Fruit fly (Drosophila melanogaster) whole organism, embryonic: ENCODE results near the gene Ids.

Source experiments
- ATbp ChIP-seq: fragments of 200-800 bp; sonication (Bioruptor generic); optimal IDR thresholded peaks from 2 replicates; lab custom pipeline; 2017; ENCODE audit warnings: missing biosample characterization, mild to moderate bottlenecking, missing genetic modification characterization, missing genetic modification reagents
- Bteb2 ChIP-seq: fragments of 200-800 bp; sonication (Bioruptor generic); optimal IDR thresholded peaks from 2 replicates; lab custom pipeline; 2016; ENCODE audit warnings: missing biosample characterization, missing genetic modification characterization
- CG11456 ChIP-seq: fragments of 200-800 bp; sonication (Bioruptor generic); IDR thresholded peaks from 3 replicates; pipeline ENCODE4 v1.3.6; 2022; ENCODE audit warnings: missing biosample characterization, missing genetic modification characterization
- CG11504 ChIP-seq: fragments of 200-800 bp; sonication (Bioruptor generic); optimal IDR thresholded peaks from 3 replicates; lab custom pipeline; 2019; ENCODE audit warnings: missing biosample characterization, mild to moderate bottlenecking, missing genetic modification characterization, moderate library complexity
- CG13123 ChIP-seq: fragments of 200-800 bp; sonication (Bioruptor generic); optimal IDR thresholded peaks from 2 replicates; lab custom pipeline; 2016; ENCODE audit warnings: missing biosample characterization, missing genetic modification characterization
- CG14014 ChIP-seq: fragments of 200-800 bp; sonication (Bioruptor generic); IDR thresholded peaks from 2 replicates; pipeline ENCODE4 v1.3.6; 2022; ENCODE audit warnings: missing biosample characterization, missing genetic modification characterization
- CG17328 ChIP-seq: fragments of 200-800 bp; sonication (Bioruptor generic); IDR thresholded peaks from 2 replicates; pipeline ENCODE4 v1.3.6; 2022; ENCODE audit warnings: missing biosample characterization, missing genetic modification characterization
- CG17912 ChIP-seq: fragments of 200-800 bp; sonication (Bioruptor generic); optimal IDR thresholded peaks from 2 replicates; lab custom pipeline; 2018; ENCODE audit warnings: missing biosample characterization, mild to moderate bottlenecking, missing genetic modification characterization
- CG18011 ChIP-seq: fragments of 200-800 bp; sonication (Bioruptor generic); optimal IDR thresholded peaks from 2 replicates; lab custom pipeline; 2017; ENCODE audit warnings: missing biosample characterization, missing genetic modification characterization, mild to moderate bottlenecking, moderate library complexity, missing genotype
- CG18599 ChIP-seq: fragments of 200-800 bp; sonication (Bioruptor generic); optimal IDR thresholded peaks from 3 replicates; lab custom pipeline; 2017; ENCODE audit warnings: missing biosample characterization, missing genetic modification characterization, mild to moderate bottlenecking, moderate library complexity, missing genetic modification reagents
- CG3163 ChIP-seq: fragments of 200-800 bp; sonication (Bioruptor generic); optimal IDR thresholded peaks from 3 replicates; lab custom pipeline; 2016; ENCODE audit warnings: missing biosample characterization, missing genetic modification characterization
- CG32772 ChIP-seq: fragments of 200-800 bp; sonication (Bioruptor generic); IDR thresholded peaks from 2 replicates; pipeline ENCODE4 v1.3.6; 2022; ENCODE audit warnings: missing biosample characterization, missing genetic modification characterization
- CG34422 ChIP-seq: fragments of 200-800 bp; sonication (Bioruptor generic); IDR thresholded peaks from 3 replicates; pipeline ENCODE4 v1.3.6; 2022; ENCODE audit warnings: missing biosample characterization, missing genetic modification characterization
- CG3995 ChIP-seq: fragments of 200-800 bp; sonication (Bioruptor generic); optimal IDR thresholded peaks from 3 replicates; lab custom pipeline; 2016; ENCODE audit warnings: missing biosample characterization, missing genetic modification characterization
- CG7786 ChIP-seq: fragments of 200-800 bp; sonication (Bioruptor generic); optimal IDR thresholded peaks from 2 replicates; lab custom pipeline; 2016; ENCODE audit warnings: missing biosample characterization, missing genetic modification characterization
- CG8359 ChIP-seq: fragments of 200-800 bp; sonication (Bioruptor generic); optimal IDR thresholded peaks from 2 replicates; lab custom pipeline; 2017; ENCODE audit warnings: missing biosample characterization, mild to moderate bottlenecking, missing genetic modification characterization, borderline replicate concordance
- CG9437 ChIP-seq: fragments of 200-800 bp; sonication (Bioruptor generic); optimal IDR thresholded peaks from 2 replicates; lab custom pipeline; 2018; ENCODE audit warnings: missing biosample characterization, mild to moderate bottlenecking, missing genetic modification characterization
- CoRest ChIP-seq: fragments of 200-800 bp; sonication (Bioruptor generic); optimal IDR thresholded peaks from 3 replicates; lab custom pipeline; 2018; ENCODE audit warnings: missing biosample characterization, mild to moderate bottlenecking, missing genetic modification characterization, moderate library complexity
- Dll ChIP-seq: fragments of 200-800 bp; sonication (Bioruptor generic); IDR thresholded peaks from 4 replicates; pipeline ENCODE4 v1.3.6; 2022; ENCODE audit warnings: missing biosample characterization, missing genetic modification characterization; ENCODE audit not compliant: partially characterized antibody
- Elba2 ChIP-seq: fragments of 200-800 bp; sonication (Bioruptor generic); optimal IDR thresholded peaks from 3 replicates; lab custom pipeline; 2016; ENCODE audit warnings: missing biosample characterization, missing genetic modification characterization
- Fer1 ChIP-seq: fragments of 200-800 bp; sonication (Bioruptor generic); optimal IDR thresholded peaks from 2 replicates; lab custom pipeline; 2017; ENCODE audit warnings: missing biosample characterization, mild to moderate bottlenecking, missing genetic modification characterization
- HLH4C ChIP-seq: fragments of 200-800 bp; sonication (Bioruptor generic); IDR thresholded peaks from 3 replicates; pipeline ENCODE4 v1.3.6; 2022; ENCODE audit warnings: missing biosample characterization, missing genetic modification characterization; ENCODE audit not compliant: partially characterized antibody
- HmgD ChIP-seq: fragments of 200-800 bp; sonication (Bioruptor generic); optimal IDR thresholded peaks from 3 replicates; lab custom pipeline; 2016; ENCODE audit warnings: missing biosample characterization, missing genetic modification characterization
- Hr3 ChIP-seq: fragments of 200-800 bp; sonication (Bioruptor generic); optimal IDR thresholded peaks from 3 replicates; lab custom pipeline; 2016; ENCODE audit warnings: missing biosample characterization, missing genetic modification characterization
- Hr78 ChIP-seq, 2 experiments: fragments of 200-800 bp in 1 of 2; fragments of >200 bp in 1 of 2; sonication (Bioruptor generic) in 1 of 2; optimal IDR thresholded peaks; 2 replicates each; lab custom pipeline; 2017 to 2019; ENCODE audit warnings: missing biosample characterization in 2 of 2, missing genetic modification characterization in 2 of 2, mild to moderate bottlenecking in 1 of 2, moderate library complexity in 1 of 2
- Lpt ChIP-seq: fragments of >200 bp; optimal IDR thresholded peaks from 2 replicates; lab custom pipeline; 2018; ENCODE audit warnings: missing biosample characterization, missing genetic modification characterization
- Rfx ChIP-seq: fragments of 200-800 bp; sonication (Bioruptor generic); IDR thresholded peaks from 2 replicates; pipeline ENCODE4 v1.3.6; 2022; ENCODE audit warnings: missing biosample characterization, missing genetic modification characterization
- Sox100B ChIP-seq: fragments of 200-800 bp; sonication (Bioruptor generic); optimal IDR thresholded peaks from 3 replicates; lab custom pipeline; 2018; ENCODE audit warnings: missing biosample characterization, mild to moderate bottlenecking, missing genetic modification characterization
- Sox102F ChIP-seq: fragments of 200-800 bp; sonication (Bioruptor generic); optimal IDR thresholded peaks from 2 replicates; lab custom pipeline; 2018; ENCODE audit warnings: missing biosample characterization, mild to moderate bottlenecking, missing genetic modification characterization, moderate library complexity
- Vsx1 ChIP-seq: fragments of 200-800 bp; sonication (Bioruptor generic); optimal IDR thresholded peaks from 2 replicates; lab custom pipeline; 2017; ENCODE audit warnings: missing biosample characterization, mild to moderate bottlenecking, missing genetic modification characterization, missing genetic modification reagents
- Xbp1 ChIP-seq: fragments of 200-800 bp; sonication (Bioruptor generic); optimal IDR thresholded peaks from 3 replicates; lab custom pipeline; 2016; ENCODE audit warnings: missing biosample characterization, mild to moderate bottlenecking, missing genetic modification characterization
- ash1 ChIP-seq: fragments of 200-800 bp; sonication (Bioruptor generic); optimal IDR thresholded peaks from 2 replicates; lab custom pipeline; 2018; ENCODE audit warnings: missing biosample characterization, mild to moderate bottlenecking, missing genetic modification characterization
- btn ChIP-seq: fragments of 200-800 bp; sonication (Bioruptor generic); optimal IDR thresholded peaks from 2 replicates; lab custom pipeline; 2016; ENCODE audit warnings: missing biosample characterization, missing genetic modification characterization
- crp ChIP-seq, 2 experiments: fragments of 200-800 bp; sonication (Bioruptor generic); optimal IDR thresholded peaks; 2 replicates in 1 of 2; 3 replicates in 1 of 2; lab custom pipeline; 2017; ENCODE audit warnings: missing biosample characterization in 2 of 2, missing genetic modification characterization in 2 of 2, mild to moderate bottlenecking in 1 of 2, moderate library complexity in 1 of 2
- ems ChIP-seq: fragments of 200-800 bp; sonication (Bioruptor generic); optimal IDR thresholded peaks from 3 replicates; lab custom pipeline; 2016; ENCODE audit warnings: missing biosample characterization, missing genetic modification characterization
- ewg ChIP-seq: fragments of 200-800 bp; sonication (Bioruptor generic); optimal IDR thresholded peaks from 3 replicates; lab custom pipeline; 2017; ENCODE audit warnings: mild to moderate bottlenecking, missing biosample characterization, missing genetic modification reagents, missing genetic modification characterization
- exex ChIP-seq: fragments of 200-800 bp; sonication (Bioruptor generic); optimal IDR thresholded peaks from 4 replicates; lab custom pipeline; 2018; ENCODE audit warnings: missing biosample characterization, mild to moderate bottlenecking, missing genetic modification characterization, moderate library complexity
- grn ChIP-seq: fragments of 200-800 bp; sonication (Bioruptor generic); optimal IDR thresholded peaks from 3 replicates; lab custom pipeline; 2017; ENCODE audit warnings: missing biosample characterization, missing genetic modification characterization
- insv ChIP-seq, 2 experiments: fragments of 200-800 bp; sonication (Bioruptor generic); optimal IDR thresholded peaks; 3 replicates each; lab custom pipeline; 2016 to 2018; ENCODE audit warnings: missing biosample characterization in 2 of 2, missing genetic modification characterization in 2 of 2
- jing ChIP-seq: fragments of 200-800 bp; sonication (Bioruptor generic); optimal IDR thresholded peaks from 2 replicates; lab custom pipeline; 2018; ENCODE audit warnings: missing biosample characterization, mild to moderate bottlenecking, missing genetic modification characterization
- kay ChIP-seq: fragments of 200-800 bp; sonication (Bioruptor generic); optimal IDR thresholded peaks from 2 replicates; lab custom pipeline; 2016; ENCODE audit warnings: missing biosample characterization, missing genetic modification characterization
- klu ChIP-seq: fragments of 200-800 bp; sonication (Bioruptor generic); IDR thresholded peaks from 2 replicates; pipeline ENCODE4 v1.3.6; 2022; ENCODE audit warnings: missing biosample characterization, missing genetic modification characterization
- lilli ChIP-seq: fragments of 200-800 bp; sonication (Bioruptor generic); optimal IDR thresholded peaks from 3 replicates; lab custom pipeline; 2016; ENCODE audit warnings: missing biosample characterization, missing genetic modification characterization
- lmd ChIP-seq: fragments of 200-800 bp; sonication (Bioruptor generic); IDR thresholded peaks from 2 replicates; pipeline ENCODE4 v1.3.6; 2022; ENCODE audit warnings: missing biosample characterization, missing genetic modification characterization
- maf-S ChIP-seq: fragments of 200-800 bp; sonication (Bioruptor generic); optimal IDR thresholded peaks from 2 replicates; lab custom pipeline; 2016; ENCODE audit warnings: missing biosample characterization, missing genetic modification characterization
- pan ChIP-seq, 4 experiments: fragments of >200 bp in 3 of 4; fragments of 200-800 bp in 1 of 4; sonication (Bioruptor generic) in 1 of 4; optimal IDR thresholded peaks in 3 of 4; IDR thresholded peaks in 1 of 4; 2 replicates each; pipeline versions ENCODE4 v1.3.6 to Lab custom; 2017 to 2022; ENCODE audit warnings: missing biosample characterization in 2 of 4, missing genetic modification characterization in 2 of 4, mixed read lengths in 1 of 4
- phol ChIP-seq: fragments of 200-800 bp; sonication (Bioruptor generic); optimal IDR thresholded peaks from 3 replicates; lab custom pipeline; 2018; ENCODE audit warnings: missing biosample characterization, mild to moderate bottlenecking, missing genetic modification characterization, moderate library complexity
- repo ChIP-seq: fragments of 200-800 bp; sonication (Bioruptor generic); optimal IDR thresholded peaks from 2 replicates; lab custom pipeline; 2016; ENCODE audit warnings: missing biosample characterization, missing genetic modification characterization
- salm ChIP-seq: fragments of 200-800 bp; sonication (Bioruptor generic); optimal IDR thresholded peaks from 2 replicates; lab custom pipeline; 2018; ENCODE audit warnings: missing biosample characterization, mild to moderate bottlenecking, missing genetic modification characterization
- trh ChIP-seq: fragments of 200-800 bp; sonication (Bioruptor generic); optimal IDR thresholded peaks from 2 replicates; lab custom pipeline; 2016; ENCODE audit warnings: missing biosample characterization, missing genetic modification characterization

The Ids gene

dm6 chr3L:3389666-3390059, 11.6 kb downstream of the Ids start (continued):
- TF ChIP-seq CoRest (tag; lab: Kevin White, UChicago) (peak; percentile 54), ems (GFP tag; lab: Kevin White, UChicago) (no peak), maf-S (GFP tag; lab: Kevin White, UChicago) (no peak), Xbp1 (peak; percentile 18), CG17912 (GFP tag; lab: Kevin White, UChicago) (no peak), HmgD (no peak), Dll (GFP tag; lab: Robert Waterston, UW) (no peak), repo (no peak), Hr3 (GFP tag; lab: Kevin White, UChicago) (peak; percentile 33), Sox102F (GFP tag; lab: Kevin White, UChicago) (peak; percentile 18), exex (tag; lab: Kevin White, UChicago) (no peak), CG17328 (GFP tag; lab: Robert Waterston, UW) (no peak), jing (GFP tag; lab: Kevin White, UChicago) (no peak), phol (peak; percentile 79), insv (GFP tag; optimal IDR thresholded peaks at IDR 0.05; lab: Kevin White, UChicago) (no peak), kay (GFP tag; lab: Kevin White, UChicago) (peak; percentile 12), klu (GFP tag; lab: Robert Waterston, UW) (no peak), Bteb2 (GFP tag; lab: Kevin White, UChicago) (no peak), CG11456 (GFP tag; lab: Robert Waterston, UW) (peak; percentile 60; the same call in 1 of the 3 replicates), CG13123 (GFP tag; lab: Kevin White, UChicago) (no peak), Lpt (GFP tag; lab: Kevin White, UChicago) (no peak), crp (GFP tag; optimal IDR thresholded peaks at IDR 0.05; lab: Kevin White, UChicago) (no peak), CG9437 (GFP tag; lab: Kevin White, UChicago) (peak; percentile 27), Rfx (GFP tag; lab: Robert Waterston, UW) (no peak), CG18011 (no peak), Hr78 (GFP tag; optimal IDR thresholded peaks at IDR 0.05; lab: Kevin White, UChicago) (peak in 1 of 2 experiments; percentile 66), Elba2 (no peak), CG11504 (tag; lab: Kevin White, UChicago) (peak; percentile 79), CG8359 (GFP tag; lab: Kevin White, UChicago) (no peak), ATbp (GFP tag; lab: Kevin White, UChicago) (peak; percentile 32), trh (GFP tag; lab: Kevin White, UChicago) (no peak), CG3995 (GFP tag; lab: Kevin White, UChicago) (no peak), HLH4C (GFP tag; lab: Robert Waterston, UW) (no peak), pan (optimal IDR thresholded peaks at IDR 0.05; lab: Kevin White, UChicago) (no peak), pan (GFP tag; optimal IDR thresholded peaks at IDR 0.05 in 1 of 2, IDR thresholded peaks at IDR 0.05 in 1 of 2) (peak in 1 of 2 experiments; percentile 55), btn (GFP tag; lab: Kevin White, UChicago) (no peak), CG3163 (no peak), ewg (GFP tag; lab: Kevin White, UChicago) (no peak), grn (GFP tag; lab: Kevin White, UChicago) (no peak), salm (tag; lab: Kevin White, UChicago) (no peak), CG14014 (GFP tag; lab: Robert Waterston, UW) (no peak), Vsx1 (peak; percentile 10), CG34422 (GFP tag; lab: Robert Waterston, UW) (no peak), ash1 (GFP tag; lab: Kevin White, UChicago) (no peak), Sox100B (GFP tag; lab: Kevin White, UChicago) (peak; percentile 77), CG7786 (GFP tag; lab: Kevin White, UChicago) (no peak), CG18599 (GFP tag; lab: Kevin White, UChicago) (peak; percentile 56), lilli (no peak), CG32772 (GFP tag; lab: Robert Waterston, UW) (peak; percentile 23; the same call in 1 of the 2 replicates), lmd (GFP tag; lab: Robert Waterston, UW) (peak; percentile 31; the same call in 1 of the 2 replicates), Fer1 (GFP tag; lab: Kevin White, UChicago) (peak; percentile 51)
